Fruit fly (Drosophila melanogaster): Measurements from ENCODE around the gene CG13288.
A peak's percentile ranks its signal among the peaks of the same experiment; 100 is the strongest.

Gene CG13288

dm6 chr3L:5869614-5870204 is 37.5 kb upstream of the CG13288 start (continued):
- TF ChIP-seq CG8089 (GFP tag; optimal IDR thresholded peaks at IDR 0.05) (no peak), NC2β (GFP tag; optimal IDR thresholded peaks at IDR 0.05) (peak; percentile 60), CG4282 (GFP tag; optimal IDR thresholded peaks at IDR 0.05) (no peak), CG8765 (GFP tag; IDR thresholded peaks at IDR 0.05) (peak; percentile 53; the same call in 1 of the 2 replicates), ash1 (GFP tag; optimal IDR thresholded peaks at IDR 0.05) (no peak), peb (GFP tag; IDR thresholded peaks at IDR 0.05) (peak; percentile 65), sqz (GFP tag; optimal IDR thresholded peaks at IDR 0.05) (no peak), CG10654 (GFP tag; optimal IDR thresholded peaks at IDR 0.05) (peak; percentile 84), twi (tag; optimal IDR thresholded peaks at IDR 0.05) (peak; percentile 19), nerfin-1 (tag; optimal IDR thresholded peaks at IDR 0.05) (peak; percentile 33), crol (GFP tag; IDR thresholded peaks at IDR 0.05) (no peak), Gsc (GFP tag; IDR thresholded peaks at IDR 0.05) (no peak), CG12155 (GFP tag; optimal IDR thresholded peaks at IDR 0.05) (peak; percentile 43), ab (GFP tag; optimal IDR thresholded peaks at IDR 0.05) (no peak), CG10959 (GFP tag; IDR thresholded peaks at IDR 0.05) (peak; percentile 61; the same call in 1 of the 2 replicates), lab (GFP tag; optimal IDR thresholded peaks at IDR 0.05) (peak; percentile 72), CG10321 (GFP tag; IDR thresholded peaks at IDR 0.05) (peak; percentile 38; the same call in 1 of the 2 replicates), sens-2 (GFP tag; IDR thresholded peaks at IDR 0.05) (0 out of 2 replicates have a peak, but pooled peaks have one; percentile 8), E2f2 (GFP tag; IDR thresholded peaks at IDR 0.05) (peak; percentile 48), CG1792 (GFP tag; optimal IDR thresholded peaks at IDR 0.05) (peak; percentile 67), CG4328 (GFP tag; optimal IDR thresholded peaks at IDR 0.05) (peak; percentile 35), CG12659 (GFP tag; optimal IDR thresholded peaks at IDR 0.05) (peak; percentile 47), ttk (GFP tag; IDR thresholded peaks at IDR 0.05) (peak; percentile 82), nom (GFP tag; optimal IDR thresholded peaks at IDR 0.05) (no peak), Sry-δ (GFP tag; optimal IDR thresholded peaks at IDR 0.05) (peak; percentile 55), CG7745 (tag; optimal IDR thresholded peaks at IDR 0.05) (no peak), CG12299 (tag; optimal IDR thresholded peaks at IDR 0.05) (no peak), dan (GFP tag; IDR thresholded peaks at IDR 0.05) (no peak), ssp (GFP tag; IDR thresholded peaks at IDR 0.05) (peak; percentile 65), Antp (GFP tag; optimal IDR thresholded peaks at IDR 0.05) (peak; percentile 76), Atf6 (GFP tag; IDR thresholded peaks at IDR 0.05) (0 out of 2 replicates have a peak, but pooled peaks have one; percentile 21), Fer2 (tag; optimal IDR thresholded peaks at IDR 0.05) (peak; percentile 33), CG14965 (GFP tag; optimal IDR thresholded peaks at IDR 0.05; ENCODE audit: borderline replicate concordance) (peak; percentile 50), sc (optimal IDR thresholded peaks at IDR 0.05) (no peak), sc (GFP tag; optimal IDR thresholded peaks at IDR 0.05) (peak; percentile 11), Mad (GFP tag; optimal IDR thresholded peaks at IDR 0.05) (peak; percentile 1), NFAT (GFP tag; IDR thresholded peaks at IDR 0.05) (peak; percentile 91), HmgD (GFP tag; optimal IDR thresholded peaks at IDR 0.05) (peak; percentile 62), CG7357 (GFP tag; IDR thresholded peaks at IDR 0.05) (peak; percentile 35; the same call in 1 of the 3 replicates), tna (GFP tag; IDR thresholded peaks at IDR 0.05; ENCODE audit: partially characterized antibody) (peak; percentile 61; the same call in 1 of the 2 replicates), otp (GFP tag; IDR thresholded peaks at IDR 0.05) (peak; percentile 76; the same call in 2 of the 3 replicates), Eip74EF (GFP tag; optimal IDR thresholded peaks at IDR 0.05) (peak in 1 of 2 experiments; percentile 34), CG17912 (GFP tag; optimal IDR thresholded peaks at IDR 0.05) (peak; percentile 49), sna (GFP tag; IDR thresholded peaks at IDR 0.05; ENCODE audit: partially characterized antibody) (no peak), maf-S (GFP tag; optimal IDR thresholded peaks at IDR 0.05) (no peak), CG11560 (tag; IDR thresholded peaks at IDR 0.05) (peak; percentile 69; the same call in 2 of the 3 replicates), Ptx1 (GFP tag; IDR thresholded peaks at IDR 0.05) (peak; percentile 86), CG5180 (GFP tag; optimal IDR thresholded peaks at IDR 0.05) (peak; percentile 32), gcm2 (GFP tag; optimal IDR thresholded peaks at IDR 0.05) (no peak), grau (tag; optimal IDR thresholded peaks at IDR 0.05) (peak; percentile 63)
